Fruit fly (Drosophila melanogaster): ENCODE results near the gene CG43844.

Gene CG43844

dm6 chr3R:21887588-21888007 lies 1.7 kb upstream of the CG43844 start:
- TF ChIP-seq D1 (tag; optimal IDR thresholded peaks at IDR 0.05) (no peak), CG12605 (GFP tag; IDR thresholded peaks at IDR 0.05) (no peak), CG4496 (GFP tag; IDR thresholded peaks at IDR 0.05) (peak; percentile 61), Pif1A (GFP tag; optimal IDR thresholded peaks at IDR 0.05) (no peak), Snoo (tag; optimal IDR thresholded peaks at IDR 0.05) (no peak), CG8301 (tag; optimal IDR thresholded peaks at IDR 0.05) (peak; percentile 49), CG13204 (GFP tag; optimal IDR thresholded peaks at IDR 0.05) (no peak), CG9948 (tag; optimal IDR thresholded peaks at IDR 0.05) (peak; percentile 13), CG8159 (tag; optimal IDR thresholded peaks at IDR 0.05) (peak; percentile 62), fd96Ca (GFP tag; IDR thresholded peaks at IDR 0.05) (peak; percentile 17; the same call in 1 of the 3 replicates), CG10348 (GFP tag; IDR thresholded peaks at IDR 0.05) (no peak), CG15710 (tag; optimal IDR thresholded peaks at IDR 0.05) (peak; percentile 46), gl (tag; optimal IDR thresholded peaks at IDR 0.05) (no peak), CG17806 (tag; optimal IDR thresholded peaks at IDR 0.05) (peak; percentile 44), CG34367 (tag; optimal IDR thresholded peaks at IDR 0.05) (no peak), Ets98B (GFP tag; IDR thresholded peaks at IDR 0.05) (peak; percentile 51; the same call in 1 of the 2 replicates), rn (GFP tag; IDR thresholded peaks at IDR 0.05) (no peak), CG32121 (GFP tag; IDR thresholded peaks at IDR 0.05) (0 out of 2 replicates have a peak, but pooled peaks have one; percentile 28), EcR (GFP tag; optimal IDR thresholded peaks at IDR 0.05) (no peak)

dm6 chr3R:21889945-21890344 lies 606 bp downstream of the CG43844 start:
- TF ChIP-seq CG13204 (GFP tag; optimal IDR thresholded peaks at IDR 0.05): peak; percentile 0
- peak; percentile 96 for TF ChIP-seq EcR (GFP tag; optimal IDR thresholded peaks at IDR 0.05)
- no peak for TF ChIP-seq CG12605 (GFP tag; IDR thresholded peaks at IDR 0.05)

dm6 chr3R:21890739-21891138 lies 1.4 kb downstream of the CG43844 start:
- TF ChIP-seq Ets98B (GFP tag; IDR thresholded peaks at IDR 0.05) (no peak), fd96Ca (GFP tag; IDR thresholded peaks at IDR 0.05) (no peak), CG15710 (tag; optimal IDR thresholded peaks at IDR 0.05) (no peak), CG14655 (GFP tag; optimal IDR thresholded peaks at IDR 0.05) (peak; percentile 32), rn (GFP tag; IDR thresholded peaks at IDR 0.05) (0 out of 2 replicates have a peak, but pooled peaks have one; percentile 16), EcR (GFP tag; optimal IDR thresholded peaks at IDR 0.05) (peak; percentile 89), CG12605 (GFP tag; IDR thresholded peaks at IDR 0.05) (no peak), CG17806 (tag; optimal IDR thresholded peaks at IDR 0.05) (no peak), Pif1A (GFP tag; optimal IDR thresholded peaks at IDR 0.05) (no peak)

dm6 chr3R:21892450-21892849 lies 3.1 kb downstream of the CG43844 start:
- peak; percentile 2 for TF ChIP-seq CG15710 (tag; optimal IDR thresholded peaks at IDR 0.05)
- peak; percentile 40; the same call in 1 of the 3 replicates for TF ChIP-seq CG4496 (GFP tag; IDR thresholded peaks at IDR 0.05)
- TF ChIP-seq CG13204 (GFP tag; optimal IDR thresholded peaks at IDR 0.05): peak; percentile 51
- no peak for TF ChIP-seq CG8301 (tag; optimal IDR thresholded peaks at IDR 0.05)
- TF ChIP-seq CG34367 (tag; optimal IDR thresholded peaks at IDR 0.05): no peak
- TF ChIP-seq gl (tag; optimal IDR thresholded peaks at IDR 0.05): peak; percentile 8
- peak; percentile 11 for TF ChIP-seq Pif1B (GFP tag; optimal IDR thresholded peaks at IDR 0.05)
- no peak for TF ChIP-seq Pif1A (GFP tag; optimal IDR thresholded peaks at IDR 0.05)

dm6 chr3R:21893929-21894328 lies 4.6 kb downstream of the CG43844 start:
- peak; percentile 78 for TF ChIP-seq rn (GFP tag; IDR thresholded peaks at IDR 0.05)
- TF ChIP-seq D1 (tag; optimal IDR thresholded peaks at IDR 0.05): peak; percentile 80
- peak; percentile 85 for TF ChIP-seq CG8159 (tag; optimal IDR thresholded peaks at IDR 0.05)
- peak; percentile 92 for TF ChIP-seq CG8301 (tag; optimal IDR thresholded peaks at IDR 0.05)
- peak; percentile 78 for TF ChIP-seq CG34367 (tag; optimal IDR thresholded peaks at IDR 0.05)
- TF ChIP-seq EcR (GFP tag; optimal IDR thresholded peaks at IDR 0.05): peak; percentile 42
- TF ChIP-seq CG32121 (GFP tag; IDR thresholded peaks at IDR 0.05): peak; percentile 86
- peak; percentile 59 for TF ChIP-seq CG13204 (GFP tag; optimal IDR thresholded peaks at IDR 0.05)
- TF ChIP-seq CG17806 (tag; optimal IDR thresholded peaks at IDR 0.05): peak; percentile 85
- TF ChIP-seq CG12605 (GFP tag; IDR thresholded peaks at IDR 0.05): peak; percentile 84
- TF ChIP-seq CG4496 (GFP tag; IDR thresholded peaks at IDR 0.05): peak; percentile 90
- TF ChIP-seq CG15710 (tag; optimal IDR thresholded peaks at IDR 0.05): peak; percentile 80
- peak; percentile 32 for TF ChIP-seq Snoo (tag; optimal IDR thresholded peaks at IDR 0.05)
- peak; percentile 62 for TF ChIP-seq gl (tag; optimal IDR thresholded peaks at IDR 0.05)
- 0 out of 2 replicates have a peak, but pooled peaks have one; percentile 29 for TF ChIP-seq CG10348 (GFP tag; IDR thresholded peaks at IDR 0.05)
- peak; percentile 87 for TF ChIP-seq CG9948 (tag; optimal IDR thresholded peaks at IDR 0.05)
- peak; percentile 68; the same call in 2 of the 3 replicates for TF ChIP-seq fd96Ca (GFP tag; IDR thresholded peaks at IDR 0.05)
- peak; percentile 72 for TF ChIP-seq Pif1B (GFP tag; optimal IDR thresholded peaks at IDR 0.05)
- peak; percentile 85 for TF ChIP-seq Ets98B (GFP tag; IDR thresholded peaks at IDR 0.05)
- TF ChIP-seq Pif1A (GFP tag; optimal IDR thresholded peaks at IDR 0.05): peak; percentile 81
- peak; percentile 93 for TF ChIP-seq CG14655 (GFP tag; optimal IDR thresholded peaks at IDR 0.05)

dm6 chr3R:21895961-21896875 lies 6.9 kb downstream of the CG43844 start:
- no peak for TF ChIP-seq rn (GFP tag; IDR thresholded peaks at IDR 0.05)
- no peak for TF ChIP-seq D1 (tag; optimal IDR thresholded peaks at IDR 0.05)
- TF ChIP-seq gl (tag; optimal IDR thresholded peaks at IDR 0.05): peak; percentile 59
- TF ChIP-seq CG8301 (tag; optimal IDR thresholded peaks at IDR 0.05): peak; percentile 22
- no peak for TF ChIP-seq Pif1B (GFP tag; optimal IDR thresholded peaks at IDR 0.05)
- TF ChIP-seq CG4496 (GFP tag; IDR thresholded peaks at IDR 0.05): peak; percentile 41; the same call in 1 of the 3 replicates
- TF ChIP-seq CG12605 (GFP tag; IDR thresholded peaks at IDR 0.05): peak; percentile 70
- TF ChIP-seq CG17806 (tag; optimal IDR thresholded peaks at IDR 0.05): peak; percentile 43
- TF ChIP-seq CG15710 (tag; optimal IDR thresholded peaks at IDR 0.05): peak; percentile 6
- peak; percentile 3 for TF ChIP-seq Snoo (tag; optimal IDR thresholded peaks at IDR 0.05)
- TF ChIP-seq CG8159 (tag; optimal IDR thresholded peaks at IDR 0.05): peak; percentile 56
- TF ChIP-seq CG32121 (GFP tag; IDR thresholded peaks at IDR 0.05): no peak
- peak; percentile 85 for TF ChIP-seq EcR (GFP tag; optimal IDR thresholded peaks at IDR 0.05)
- TF ChIP-seq Pif1A (GFP tag; optimal IDR thresholded peaks at IDR 0.05): no peak
- no peak for TF ChIP-seq CG10348 (GFP tag; IDR thresholded peaks at IDR 0.05)
- TF ChIP-seq CG13204 (GFP tag; optimal IDR thresholded peaks at IDR 0.05): no peak
- TF ChIP-seq CG9948 (tag; optimal IDR thresholded peaks at IDR 0.05): peak; percentile 27
- TF ChIP-seq fd96Ca (GFP tag; IDR thresholded peaks at IDR 0.05): 0 out of 3 replicates have a peak, but pooled peaks have one; percentile 9
- peak; percentile 72 for TF ChIP-seq CG14655 (GFP tag; optimal IDR thresholded peaks at IDR 0.05)
- peak; percentile 16 for TF ChIP-seq CG34367 (tag; optimal IDR thresholded peaks at IDR 0.05)
- TF ChIP-seq Ets98B (GFP tag; IDR thresholded peaks at IDR 0.05): 0 out of 2 replicates have a peak, but pooled peaks have one; percentile 13
